Fruit fly (Drosophila melanogaster) ovary, adult (tissue): ENCODE results near the gene mRpL23.

ENCODE experiments used
- CG17801 ChIP-seq: fragments of 200-800 bp; optimal IDR thresholded peaks from 2 replicates; lab custom pipeline; 2019; ENCODE audit warnings: missing biosample characterization, mild to moderate bottlenecking, missing genetic modification characterization, moderate library complexity; ENCODE audit not compliant: partially characterized antibody

Gene mRpL23

dm6 chr3L:2390889-2391288 lies 17.4 kb upstream of the mRpL23 start, which contains the start of the genes CG32298 and CG32299:
CG32298 (minus strand) TSS chr3L:2390989.
CG32299 (minus strand) TSS chr3L:2390989.
- no peak for TF ChIP-seq CG17801 (GFP tag; lab: Kevin White, UChicago)

DNA sequence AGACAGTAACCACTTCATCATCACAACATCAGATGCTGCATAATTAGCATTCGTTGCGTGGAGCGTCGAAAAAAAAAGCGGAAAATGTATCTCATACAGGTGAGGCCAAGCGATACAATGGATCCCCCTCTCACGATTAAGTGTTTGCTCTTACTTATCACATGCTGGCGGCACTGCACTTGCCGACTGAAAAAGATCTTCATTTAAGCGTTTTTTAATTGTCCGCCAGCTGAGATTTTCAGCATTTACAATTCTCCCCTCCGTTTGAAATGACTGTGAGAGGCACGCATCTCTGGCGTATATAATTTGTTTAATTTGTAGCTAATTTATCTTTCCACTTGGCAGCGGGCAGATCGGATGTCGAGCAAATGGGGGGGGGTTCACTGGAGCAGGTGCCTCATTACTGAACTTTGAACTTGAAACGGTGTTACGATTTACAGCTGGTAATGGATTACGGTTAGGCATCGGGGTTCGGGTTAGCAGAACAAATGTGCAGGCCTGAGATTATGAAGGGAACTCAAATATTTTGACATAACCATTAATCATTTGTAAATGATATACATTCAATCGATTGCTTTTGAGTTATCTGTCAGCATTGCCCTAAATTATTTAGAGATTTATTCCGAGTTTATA lies 15.3 kb upstream of the mRpL23 start, which contains the start of gene Mzt1:
Gene Mzt1 (plus strand): TSS at position 583 of the 633 bp plus-strand sequence.
- no peak for TF ChIP-seq CG17801 (GFP tag; lab: Kevin White, UChicago)

DNA sequence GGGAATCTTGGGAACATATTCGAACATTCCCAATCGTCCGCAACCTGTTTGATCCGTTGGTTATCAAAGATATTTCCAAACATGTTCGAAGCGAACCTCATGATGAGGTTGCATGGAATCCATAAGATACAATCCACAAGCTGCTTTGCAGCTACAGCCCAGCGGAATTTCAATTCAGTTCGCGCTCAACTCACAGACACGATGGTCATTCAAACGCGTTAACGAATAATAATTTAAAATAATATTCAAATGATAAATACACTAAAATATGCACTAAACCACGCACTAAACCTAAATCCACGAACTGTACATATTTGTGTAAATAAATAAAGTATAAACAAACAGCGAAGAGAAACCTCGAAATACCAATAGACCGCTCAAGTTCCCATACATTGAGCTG lies 14.3 kb upstream of the mRpL23 start:
- TF ChIP-seq CG17801 (GFP tag; lab: Kevin White, UChicago) = peak; percentile 36

DNA sequence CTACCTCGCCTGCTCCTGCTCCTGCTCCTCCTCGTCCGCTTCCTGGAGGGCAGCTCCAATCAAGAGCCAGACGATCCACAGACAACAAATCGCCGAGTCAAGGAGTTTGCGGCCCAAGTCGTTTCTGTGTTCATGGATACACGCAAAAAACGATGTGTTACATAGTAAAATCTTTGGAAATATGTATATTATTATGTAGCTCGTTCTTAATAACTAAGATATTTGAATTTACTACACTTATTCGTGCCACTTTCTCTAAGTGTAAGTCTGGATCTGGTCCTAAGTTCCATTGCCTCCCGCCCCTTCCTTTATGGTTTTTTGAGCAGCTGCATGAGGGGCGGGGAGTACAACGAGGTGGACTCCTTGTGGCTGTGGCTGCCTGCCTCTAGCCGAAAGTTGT lies 12.9 kb upstream of the mRpL23 start:
- TF ChIP-seq CG17801 (GFP tag; lab: Kevin White, UChicago) = no peak

dm6 chr3L:2385325-2386007 lies 12.0 kb upstream of the mRpL23 start:
- no peak for TF ChIP-seq CG17801 (GFP tag; lab: Kevin White, UChicago)

- no peak for TF ChIP-seq CG17801 (GFP tag; lab: Kevin White, UChicago)
Measured at dm6 chr3L:2379472-2379871, 6.0 kb upstream of the mRpL23 start.

- TF ChIP-seq CG17801 (GFP tag; lab: Kevin White, UChicago) = no peak
Measured at dm6 chr3L:2378549-2378948, 5.0 kb upstream of the mRpL23 start.

DNA sequence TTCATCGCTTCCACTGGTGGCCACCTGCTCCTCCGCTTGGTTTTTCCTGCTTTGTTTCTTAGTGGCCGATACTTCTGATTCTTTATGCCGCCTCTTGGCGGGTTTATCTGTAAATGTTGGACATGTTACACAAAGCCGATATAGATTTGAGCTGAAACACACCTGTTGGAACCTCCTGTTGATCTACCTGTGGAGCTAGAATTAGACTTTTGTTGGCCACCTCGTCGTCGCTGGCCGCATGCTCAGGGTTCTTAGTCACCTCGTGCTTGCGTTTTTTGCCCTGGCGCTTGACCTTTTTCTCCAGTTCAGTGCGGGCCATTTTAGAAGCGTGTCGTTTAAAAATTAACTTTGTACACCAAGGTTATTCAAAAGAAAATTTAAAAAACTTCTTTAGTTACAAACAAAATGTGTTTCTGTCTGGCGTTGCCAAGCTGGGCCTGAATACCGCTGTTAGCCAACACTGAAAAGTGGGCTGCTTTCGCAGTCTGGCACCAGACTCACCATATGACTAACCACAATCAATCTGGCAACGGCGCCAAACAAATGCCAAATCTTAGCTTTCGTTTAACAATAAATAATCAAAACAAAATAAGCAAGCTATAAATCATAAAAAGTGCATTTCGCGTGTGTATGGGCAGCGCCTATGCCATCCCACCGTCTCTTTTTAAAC lies 3.7 kb upstream of the mRpL23 start, which contains the start of the genes CG15877 and Svil:
Gene CG15877 (minus strand): TSS at position 443 of the 670 bp plus-strand sequence.
Gene Svil (plus strand): TSS at position 542 of the 670 bp plus-strand sequence.
- TF ChIP-seq CG17801 (GFP tag; lab: Kevin White, UChicago) = no peak

DNA sequence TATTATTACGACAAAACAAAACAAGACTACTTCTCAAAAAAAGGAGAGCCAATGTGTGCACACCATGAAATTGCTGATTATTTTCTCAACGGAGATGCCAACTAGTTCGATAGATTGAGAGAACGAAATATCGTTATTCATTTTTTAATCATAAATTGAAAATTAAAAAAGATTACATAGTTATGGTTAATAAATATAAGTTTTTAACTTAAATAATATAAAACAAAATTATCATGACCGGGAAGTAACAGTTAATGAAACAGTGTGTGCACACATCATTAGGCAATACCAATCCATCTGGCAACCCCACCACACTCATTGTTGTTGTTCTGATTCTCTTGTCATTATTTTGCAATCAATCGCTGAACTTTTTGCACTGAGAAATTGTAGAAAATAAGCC lies 1.6 kb downstream of the mRpL23 start, which contains the start of the genes CG1317 and CG8993:
Gene CG1317 (minus strand): TSS at position 58 of the 400 bp plus-strand sequence.
Gene CG8993 (plus strand): TSS at position 318 of the 400 bp plus-strand sequence.
- TF ChIP-seq CG17801 (GFP tag; lab: Kevin White, UChicago) = peak; percentile 47

dm6 chr3L:2360257-2360656 lies 13.2 kb downstream of the mRpL23 start, which contains the start of gene CG13801:
CG13801 (plus strand) TSS chr3L:2360557.
- no peak for TF ChIP-seq CG17801 (GFP tag; lab: Kevin White, UChicago)

dm6 chr3L:2332228-2332627 lies 41.3 kb downstream of the mRpL23 start:
- no peak for TF ChIP-seq CG17801 (GFP tag; lab: Kevin White, UChicago)

- TF ChIP-seq CG17801 (GFP tag; lab: Kevin White, UChicago) = no peak
Measured at dm6 chr3L:2328804-2329203, 44.7 kb downstream of the mRpL23 start.

dm6 chr3L:2325276-2325675 lies 48.2 kb downstream of the mRpL23 start:
- TF ChIP-seq CG17801 (GFP tag; lab: Kevin White, UChicago) = no peak
